Worm (Caenorhabditis elegans) whole organism, L4 larva: Measurements from ENCODE around the gene col-74.
A peak's percentile ranks its signal among the peaks of the same experiment; 100 is the strongest.

ENCODE experiments used
- F37D6.2 ChIP-seq: sonication (generic microtip); optimal IDR thresholded peaks from 2 replicates; lab custom pipeline; 2016; ENCODE audit warnings: mild to moderate bottlenecking, missing genetic modification characterization, missing compliant biosample characterization
- T20F7.1 ChIP-seq: fragments of 200-800 bp; sonication (Bioruptor generic); optimal IDR thresholded peaks from 2 replicates; lab custom pipeline; 2018; ENCODE audit warnings: mild to moderate bottlenecking, missing genetic modification characterization, missing compliant biosample characterization
- Y48G9A.11 ChIP-seq: fragments of 200-800 bp; sonication (Bioruptor generic); IDR thresholded peaks from 2 replicates; pipeline ENCODE4 v1.3.6; 2022; ENCODE audit warnings: missing genetic modification reagents, missing genetic modification characterization, missing compliant biosample characterization
- ZK546.5 ChIP-seq, 2 experiments: sonication (generic microtip); optimal IDR thresholded peaks; 2 replicates each; lab custom pipeline; 2017; ENCODE audit warnings: missing biosample characterization in 2 of 2, missing genetic modification characterization in 2 of 2
- ama-1 ChIP-seq: fragments of 150-350 bp; optimal IDR thresholded peaks from 2 replicates; lab custom pipeline; 2014; ENCODE audit warnings: inconsistent platforms, mixed read lengths
- arid-1 ChIP-seq: fragments of 200-800 bp; sonication (Bioruptor generic); conservative IDR thresholded peaks from 2 replicates; pipeline ENCODE4 v1.3.6; 2022; ENCODE audit warnings: missing genetic modification reagents, missing genetic modification characterization, missing compliant biosample characterization
- ceh-20 ChIP-seq: fragments of 200-800 bp; sonication (Bioruptor generic); IDR thresholded peaks from 2 replicates; pipeline ENCODE4 v1.3.6; 2022; ENCODE audit warnings: missing genetic modification reagents, missing genetic modification characterization, missing compliant biosample characterization
- ctbp-1 ChIP-seq: fragments of 200-800 bp; sonication (Bioruptor generic); IDR thresholded peaks from 2 replicates; pipeline ENCODE4 v1.3.6; 2022; ENCODE audit warnings: missing genetic modification reagents, missing genetic modification characterization, missing compliant biosample characterization
- daf-16 ChIP-seq, 3 experiments: sonication (generic microtip); optimal IDR thresholded peaks; 2 replicates each; lab custom pipeline; 2016 to 2017; ENCODE audit warnings: missing genetic modification characterization in 3 of 3, missing genetic modification reagents in 3 of 3, mild to moderate bottlenecking in 2 of 3, missing compliant biosample characterization in 2 of 3, missing biosample characterization in 1 of 3, moderate library complexity in 1 of 3
- daf-19 ChIP-seq: fragments of 200-800 bp; sonication (Bioruptor generic); conservative IDR thresholded peaks from 2 replicates; pipeline ENCODE4 v1.3.6; 2022; ENCODE audit warnings: missing genetic modification characterization, missing compliant biosample characterization
- dmd-6 ChIP-seq: fragments of 200-800 bp; sonication (Bioruptor generic); IDR thresholded peaks from 2 replicates; pipeline ENCODE4 v1.3.6; 2022; ENCODE audit warnings: missing genetic modification reagents, missing genetic modification characterization, missing compliant biosample characterization
- dpl-1 ChIP-seq: fragments of 150-350 bp; optimal IDR thresholded peaks from 2 replicates; lab custom pipeline; 2014; ENCODE audit warnings: missing biosample characterization, missing genetic modification reagents, missing genetic modification characterization
- dve-1 ChIP-seq: sonication (generic microtip); optimal IDR thresholded peaks from 2 replicates; lab custom pipeline; 2017; ENCODE audit warnings: antibody characterized with exemption, mild to moderate bottlenecking, missing genetic modification characterization, missing compliant biosample characterization; ENCODE audit not compliant: insufficient read depth
- egl-27 ChIP-seq: sonication (generic microtip); optimal IDR thresholded peaks from 3 replicates; lab custom pipeline; 2017; ENCODE audit warnings: missing biosample characterization, missing genetic modification reagents, missing genetic modification characterization
- fkh-10 ChIP-seq: fragments of 150-350 bp; optimal IDR thresholded peaks from 2 replicates; lab custom pipeline; 2014; ENCODE audit warnings: missing biosample characterization, missing genetic modification reagents, missing genetic modification characterization
- hif-1 ChIP-seq, 2 experiments: sonication (generic microtip); optimal IDR thresholded peaks; 2 replicates each; lab custom pipeline; 2016 to 2017; ENCODE audit warnings: missing compliant biosample characterization in 2 of 2, missing genetic modification characterization in 2 of 2, missing genetic modification reagents in 2 of 2, missing genotype in 2 of 2, mild to moderate bottlenecking in 1 of 2
- hlh-11 ChIP-seq: fragments of 200-800 bp; sonication (Bioruptor generic); optimal IDR thresholded peaks from 2 replicates; lab custom pipeline; 2018; ENCODE audit warnings: mild to moderate bottlenecking, missing genetic modification characterization, missing compliant biosample characterization
- hmg-1.1 ChIP-seq: fragments of 200-800 bp; sonication (Bioruptor generic); IDR thresholded peaks from 2 replicates; pipeline ENCODE4 v1.3.6; 2022; ENCODE audit warnings: missing genetic modification reagents, missing genetic modification characterization, missing compliant biosample characterization
- lin-13 ChIP-seq: fragments of 150-350 bp; optimal IDR thresholded peaks from 2 replicates; lab custom pipeline; 2014; ENCODE audit warnings: missing biosample characterization, missing genetic modification reagents, missing genetic modification characterization
- lin-38 ChIP-seq: fragments of 200-800 bp; sonication (Bioruptor generic); IDR thresholded peaks from 2 replicates; pipeline ENCODE4 v1.3.6; 2022; ENCODE audit warnings: missing genetic modification reagents, missing genetic modification characterization, missing compliant biosample characterization
- lsy-2 ChIP-seq, 2 experiments: fragments of 150-350 bp in 1 of 2; sonication (generic microtip) in 1 of 2; optimal IDR thresholded peaks; 2 replicates each; lab custom pipeline; 2014 to 2017; ENCODE audit warnings: missing biosample characterization in 2 of 2, missing genetic modification characterization in 2 of 2
- madf-5 ChIP-seq, 2 experiments: fragments of 200-800 bp; sonication (Bioruptor generic); IDR thresholded peaks; 2 replicates each; pipeline ENCODE4 v1.3.6; 2022; ENCODE audit warnings: missing compliant biosample characterization in 2 of 2, missing genetic modification characterization in 2 of 2
- mdl-1 ChIP-seq, 2 experiments: fragments of 150-350 bp in 1 of 2; sonication (generic microtip) in 1 of 2; optimal IDR thresholded peaks; 2 replicates each; lab custom pipeline; 2014 to 2017; ENCODE audit warnings: missing biosample characterization in 2 of 2, missing genetic modification characterization in 2 of 2
- mep-1 ChIP-seq: fragments of 150-350 bp; sonication (generic microtip); optimal IDR thresholded peaks from 3 replicates; lab custom pipeline; 2014; ENCODE audit warnings: missing biosample characterization, missing genetic modification characterization
- mes-2 ChIP-seq: sonication (generic microtip); optimal IDR thresholded peaks from 2 replicates; lab custom pipeline; 2016; ENCODE audit warnings: missing genotype, mild to moderate bottlenecking, missing genetic modification characterization, missing compliant biosample characterization; ENCODE audit not compliant: poor library complexity, severe bottlenecking
- mxl-2 ChIP-seq: fragments of 200-800 bp; sonication (Bioruptor generic); conservative IDR thresholded peaks from 2 replicates; pipeline ENCODE4 v1.3.6; 2022; ENCODE audit warnings: missing genetic modification reagents, missing genetic modification characterization, missing compliant biosample characterization
- nhr-25 ChIP-seq: sonication (generic microtip); optimal IDR thresholded peaks from 2 replicates; lab custom pipeline; 2017; ENCODE audit warnings: missing genetic modification characterization, mild to moderate bottlenecking, missing compliant biosample characterization, antibody characterized with exemption, moderate library complexity, borderline replicate concordance; ENCODE audit not compliant: insufficient read depth
- nhr-28 ChIP-seq: fragments of 150-350 bp; optimal IDR thresholded peaks from 2 replicates; lab custom pipeline; 2014; ENCODE audit warnings: missing biosample characterization, missing genetic modification characterization
- nhr-48 ChIP-seq: sonication (generic microtip); optimal IDR thresholded peaks from 2 replicates; lab custom pipeline; 2016; ENCODE audit warnings: mild to moderate bottlenecking, missing genetic modification characterization, missing compliant biosample characterization
- pha-4 ChIP-seq, 2 experiments: fragments of 150-350 bp in 1 of 2; fragments of 200-800 bp in 1 of 2; sonication (Bioruptor generic) in 1 of 2; IDR thresholded peaks in 1 of 2; optimal IDR thresholded peaks in 1 of 2; 2 replicates each; pipeline versions ENCODE4 v1.3.6 to Lab custom; 2014 to 2022; ENCODE audit warnings: missing genetic modification characterization in 2 of 2, missing genetic modification reagents in 2 of 2, missing biosample characterization in 1 of 2, missing compliant biosample characterization in 1 of 2
- php-3 ChIP-seq: fragments of 200-800 bp; sonication (Bioruptor generic); IDR thresholded peaks from 2 replicates; pipeline ENCODE4 v1.3.6; 2022; ENCODE audit warnings: missing genetic modification reagents, missing genetic modification characterization, missing compliant biosample characterization
- pqm-1 ChIP-seq: sonication (generic microtip); optimal IDR thresholded peaks from 2 replicates; lab custom pipeline; 2017; ENCODE audit warnings: missing biosample characterization, missing genetic modification characterization
- set-16 ChIP-seq: fragments of 200-800 bp; sonication (Bioruptor generic); IDR thresholded peaks from 2 replicates; pipeline ENCODE4 v1.3.6; 2022; ENCODE audit warnings: missing genetic modification reagents, missing genetic modification characterization, missing compliant biosample characterization
- tra-1 ChIP-seq: fragments of 200-800 bp; sonication (Bioruptor generic); IDR thresholded peaks from 2 replicates; pipeline ENCODE4 v1.3.6; 2022; ENCODE audit warnings: missing genetic modification reagents, missing genetic modification characterization, missing compliant biosample characterization
- unc-130 ChIP-seq: sonication (generic microtip); optimal IDR thresholded peaks from 2 replicates; lab custom pipeline; 2016; ENCODE audit warnings: missing genetic modification reagents, missing genetic modification characterization, missing compliant biosample characterization
- unc-62 ChIP-seq, 3 experiments: fragments of 150-350 bp in 1 of 3; sonication (generic microtip); optimal IDR thresholded peaks in 2 of 3; peaks in 1 of 3; 1 replicate in 1 of 3; 2 replicates in 2 of 3; lab custom pipeline; 2014 to 2017; ENCODE audit warnings: missing biosample characterization in 3 of 3, missing genetic modification characterization in 3 of 3, missing genetic modification reagents in 3 of 3, missing genotype in 1 of 3
- zip-11 ChIP-seq: fragments of 200-800 bp; sonication (Bioruptor generic); IDR thresholded peaks from 2 replicates; pipeline ENCODE4 v1.3.6; 2022; ENCODE audit warnings: missing genetic modification characterization, missing compliant biosample characterization
- ztf-11 ChIP-seq: fragments of 150-350 bp; optimal IDR thresholded peaks from 2 replicates; lab custom pipeline; 2014; ENCODE audit warnings: missing biosample characterization, missing genetic modification characterization
- ztf-7 ChIP-seq: fragments of 150-350 bp; optimal IDR thresholded peaks from 2 replicates; lab custom pipeline; 2014; ENCODE audit warnings: missing biosample characterization, missing genetic modification characterization

col-74 gene

ce11 chrII:5866920-5867319, 36.7 kb downstream of the col-74 start:
- TF ChIP-seq dpl-1 (no peak), mes-2 (tag; lab: Kevin White, UChicago) (peak; percentile 35), ama-1 (lab: Kevin White, UChicago) (peak; percentile 36), Y48G9A.11 (GFP tag; lab: Robert Waterston, UW) (no peak), php-3 (GFP tag; lab: Robert Waterston, UW) (0 out of 2 replicates have a peak, but pooled peaks have one; percentile 20), nhr-28 (tag; lab: Kevin White, UChicago) (peak; percentile 24), ztf-11 (tag; lab: Kevin White, UChicago) (no peak), daf-19 (GFP tag; lab: Robert Waterston, UW) (no peak), ceh-20 (no peak), lin-13 (GFP tag; lab: Kevin White, UChicago) (no peak)

ce11 chrII:5871508-5871907, 41.3 kb downstream of the col-74 start:
- TF ChIP-seq mxl-2, result no peak
- peak in 1 of 2 experiments; percentile 93 for TF ChIP-seq unc-62 (GFP tag; optimal IDR thresholded peaks at IDR 0.05 in 1 of 2; lab: Kevin White, UChicago)
- TF ChIP-seq unc-62 (tag; optimal IDR thresholded peaks at IDR 0.05; lab: Kevin White, UChicago), result no peak
- peak; percentile 35; the same call in 1 of the 2 replicates for TF ChIP-seq ceh-20
- TF ChIP-seq pha-4 (GFP tag; IDR thresholded peaks at IDR 0.05; lab: Robert Waterston, UW), result no peak
- no peak for TF ChIP-seq pha-4 (tag; optimal IDR thresholded peaks at IDR 0.05; lab: Kevin White, UChicago)

ce11 chrII:5872414-5872813, 42.2 kb downstream of the col-74 start:
- no peak for TF ChIP-seq set-16 (GFP tag; lab: Robert Waterston, UW)
- TF ChIP-seq ZK546.5 (tag; optimal IDR thresholded peaks at IDR 0.05; lab: Kevin White, UChicago), result no peak
- TF ChIP-seq daf-16 (GFP tag; optimal IDR thresholded peaks at IDR 0.05; lab: Kevin White, UChicago), result no peak
- TF ChIP-seq daf-16 (tag; optimal IDR thresholded peaks at IDR 0.05; lab: Kevin White, UChicago), result peak; percentile 56
- TF ChIP-seq hlh-11, result peak; percentile 16
- peak; percentile 25 for TF ChIP-seq pqm-1 (tag; lab: Kevin White, UChicago)
- peak; percentile 0 for TF ChIP-seq dve-1 (tag; lab: Kevin White, UChicago)
- peak; percentile 76 for TF ChIP-seq nhr-28 (tag; lab: Kevin White, UChicago)
- no peak for TF ChIP-seq ctbp-1 (GFP tag; lab: Robert Waterston, UW)
- TF ChIP-seq ztf-7 (tag; lab: Kevin White, UChicago), result no peak

ce11 chrII:5873564-5874070, 43.4 kb downstream of the col-74 start, which contains the start of gene tex-2:
Gene tex-2, minus strand, starts transcription at chrII:5873614.
- TF ChIP-seq tra-1 (GFP tag; lab: Robert Waterston, UW), result peak; percentile 61; the same call in 1 of the 2 replicates
- peak; percentile 49 for TF ChIP-seq unc-130 (GFP tag; lab: Kevin White, UChicago)
- peak; percentile 10 for TF ChIP-seq lin-13 (GFP tag; lab: Kevin White, UChicago)
- TF ChIP-seq mep-1 (tag; lab: Kevin White, UChicago), result peak; percentile 53
- TF ChIP-seq hlh-11, result peak; percentile 72
- TF ChIP-seq pqm-1 (tag; lab: Kevin White, UChicago), result peak; percentile 26
- peak; percentile 88 for TF ChIP-seq lin-38 (GFP tag; lab: Robert Waterston, UW)
- peak in 1 of 2 experiments; percentile 14 for TF ChIP-seq hif-1 (tag; optimal IDR thresholded peaks at IDR 0.05; lab: Kevin White, UChicago)
- peak; percentile 43 for TF ChIP-seq fkh-10 (GFP tag; lab: Kevin White, UChicago)
- peak; percentile 90 for TF ChIP-seq nhr-28 (tag; lab: Kevin White, UChicago)
- peak; percentile 2 for TF ChIP-seq dpl-1
- peak; percentile 79 for TF ChIP-seq dmd-6
- TF ChIP-seq madf-5 (GFP tag; IDR thresholded peaks at IDR 0.05; lab: Robert Waterston, UW), result no peak
- peak; percentile 86 for TF ChIP-seq dve-1 (tag; lab: Kevin White, UChicago)
- no peak for TF ChIP-seq nhr-48 (tag; lab: Kevin White, UChicago)
- no peak for TF ChIP-seq egl-27 (tag; lab: Kevin White, UChicago)
- TF ChIP-seq lsy-2 (tag; optimal IDR thresholded peaks at IDR 0.05; lab: Kevin White, UChicago), result peak in 1 of 2 experiments; percentile 30
- no peak for TF ChIP-seq nhr-25 (tag; lab: Kevin White, UChicago)
- peak in 1 of 2 experiments; percentile 24 for TF ChIP-seq mdl-1 (tag; optimal IDR thresholded peaks at IDR 0.05; lab: Kevin White, UChicago)
- 0 out of 2 replicates have a peak, but pooled peaks have one; percentile 8 for TF ChIP-seq hmg-1.1 (GFP tag; lab: Robert Waterston, UW)
- peak; percentile 17 for TF ChIP-seq F37D6.2 (tag; lab: Kevin White, UChicago)
- TF ChIP-seq arid-1 (GFP tag; lab: Robert Waterston, UW), result no peak
- TF ChIP-seq ama-1 (lab: Kevin White, UChicago), result no peak
- no peak for TF ChIP-seq daf-16 (GFP tag; optimal IDR thresholded peaks at IDR 0.05; lab: Kevin White, UChicago)
- TF ChIP-seq daf-16 (tag; optimal IDR thresholded peaks at IDR 0.05; lab: Kevin White, UChicago), result peak; percentile 64
- no peak for TF ChIP-seq zip-11 (GFP tag; lab: Robert Waterston, UW)
- TF ChIP-seq mes-2 (tag; lab: Kevin White, UChicago), result peak; percentile 71
- peak; percentile 68 for TF ChIP-seq T20F7.1 (GFP tag; lab: Kevin White, UChicago)
